Worm (Caenorhabditis elegans): ENCODE results near the gene pfas-1.

DNA sequence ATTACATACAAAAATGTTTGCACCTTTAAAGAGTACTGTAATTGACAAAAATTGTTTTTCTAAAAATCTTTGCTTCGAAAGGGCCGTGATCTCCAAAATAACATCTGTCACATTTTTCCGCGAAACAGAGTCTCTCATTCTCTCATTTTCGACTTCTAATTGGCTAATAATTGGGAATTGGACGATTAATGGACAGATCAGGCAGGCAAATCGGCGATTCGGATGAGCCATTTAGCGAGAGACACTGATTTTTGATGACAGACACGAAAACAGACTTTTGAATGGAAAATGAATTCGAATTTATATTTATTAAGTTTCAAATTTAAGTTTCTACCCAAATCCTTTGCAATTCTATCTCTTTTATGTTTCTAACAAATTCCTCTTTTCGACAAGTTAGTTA lies 39.3 kb downstream of the pfas-1 start:
- TF ChIP-seq unc-39 (tag; optimal IDR thresholded peaks at IDR 0.05) (no peak), snpc-4 (tag; optimal IDR thresholded peaks at IDR 0.05) (no peak), fkh-2 (tag; optimal IDR thresholded peaks at IDR 0.05) (no peak), zag-1 (tag; optimal IDR thresholded peaks at IDR 0.05) (no peak), R02D3.7 (tag; optimal IDR thresholded peaks at IDR 0.05) (no peak), skn-1 (tag; optimal IDR thresholded peaks at IDR 0.05) (no peak), fkh-10 (GFP tag; optimal IDR thresholded peaks at IDR 0.05) (no peak), lin-39 (tag; optimal IDR thresholded peaks at IDR 0.05) (no peak), unc-62 (GFP tag; optimal IDR thresholded peaks at IDR 0.05) (no peak), ztf-11 (tag; optimal IDR thresholded peaks at IDR 0.05) (no peak)
